Worm (Caenorhabditis elegans) whole organism, L3 larva: ENCODE measurements around the gene F56H11.2.

ENCODE experiments used
- aly-2 ChIP-seq: fragments of 150-350 bp; optimal IDR thresholded peaks from 2 replicates; lab custom pipeline; 2014; ENCODE audit warnings: missing biosample characterization, missing genetic modification characterization
- nhr-43 ChIP-seq: sonication (generic microtip); optimal IDR thresholded peaks from 2 replicates; lab custom pipeline; 2016; ENCODE audit warnings: mild to moderate bottlenecking, missing genetic modification characterization, missing compliant biosample characterization; ENCODE audit not compliant: poor library complexity, severe bottlenecking
- nhr-77 ChIP-seq: fragments of 150-350 bp; optimal IDR thresholded peaks from 2 replicates; lab custom pipeline; 2014; ENCODE audit warnings: missing biosample characterization, missing genetic modification characterization

ce11 chrIV:9529647-9530046, 3.3 kb downstream of the F56H11.2 start, which contains the start of gene elo-7:
- TF ChIP-seq nhr-77 (tag; lab: Kevin White, UChicago) (no peak), nhr-43 (tag; lab: Kevin White, UChicago) (no peak), aly-2 (tag; lab: Kevin White, UChicago) (no peak)
